Worm (Caenorhabditis elegans): Measurements from ENCODE around the gene T23B12.6.

T23B12.6 gene

DNA sequence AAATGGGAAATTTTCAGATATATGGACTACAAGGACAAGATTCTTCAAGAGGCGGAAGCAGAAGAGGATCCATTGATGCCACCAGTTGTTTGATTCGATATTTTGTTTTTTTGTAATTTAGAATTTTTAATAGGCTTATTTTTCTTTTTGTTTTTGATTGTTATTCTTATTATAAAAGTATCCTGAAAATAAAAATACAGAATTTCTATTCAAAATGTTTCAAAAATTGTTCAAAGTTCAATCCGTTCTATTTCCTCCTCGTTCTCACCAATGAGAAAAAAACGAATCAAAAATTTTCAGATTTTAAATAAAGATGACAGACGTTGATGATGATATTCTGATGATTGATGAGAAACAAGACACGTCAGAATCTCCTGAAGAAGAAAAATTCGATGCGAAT, 8.5 kb upstream of the T23B12.6 start, which contains the start of gene phf-30:
Gene phf-30, plus strand, starts transcription at position 301 of the 400 bp plus-strand sequence.
- no peak for TF ChIP-seq Y105C5A.15 (GFP tag; IDR thresholded peaks at IDR 0.05)
- no peak for TF ChIP-seq nhr-28 (tag; optimal IDR thresholded peaks at IDR 0.05)

DNA sequence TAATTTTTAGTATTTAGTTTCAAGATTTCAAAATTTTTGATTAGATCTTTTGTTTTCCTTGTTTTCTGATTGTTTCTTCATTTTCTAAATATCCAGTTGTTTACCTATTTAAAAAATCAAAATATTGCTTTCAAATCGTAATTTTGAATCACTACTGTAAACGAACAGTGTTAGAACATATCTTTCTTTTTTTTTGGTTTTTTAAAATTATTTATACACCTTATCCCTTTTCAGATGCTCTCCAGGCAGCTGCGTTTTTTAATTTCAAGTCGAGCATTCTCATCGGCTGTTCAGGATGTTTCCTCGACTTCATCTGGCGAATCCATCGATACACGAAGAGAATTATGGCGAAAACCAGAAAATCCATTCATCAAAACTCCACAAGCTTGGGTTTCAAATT, 6.8 kb upstream of the T23B12.6 start, which contains the start of gene mrpl-4:
Gene mrpl-4, plus strand, starts transcription at position 235 of the 400 bp plus-strand sequence.
- TF ChIP-seq mep-1 (tag; optimal IDR thresholded peaks at IDR 0.05) (no peak), unc-62 (GFP tag; optimal IDR thresholded peaks at IDR 0.05 in 1 of 2) (peak in 1 of 2 experiments; percentile 91), unc-62 (tag; optimal IDR thresholded peaks at IDR 0.05) (no peak), nhr-42 (GFP tag; IDR thresholded peaks at IDR 0.05) (no peak), lin-38 (GFP tag; IDR thresholded peaks at IDR 0.05) (0 out of 2 replicates have a peak, but pooled peaks have one; percentile 22), tag-97 (GFP tag; IDR thresholded peaks at IDR 0.05) (no peak), nhr-77 (tag; optimal IDR thresholded peaks at IDR 0.05) (no peak), nhr-11 (tag; optimal IDR thresholded peaks at IDR 0.05) (no peak)

DNA sequence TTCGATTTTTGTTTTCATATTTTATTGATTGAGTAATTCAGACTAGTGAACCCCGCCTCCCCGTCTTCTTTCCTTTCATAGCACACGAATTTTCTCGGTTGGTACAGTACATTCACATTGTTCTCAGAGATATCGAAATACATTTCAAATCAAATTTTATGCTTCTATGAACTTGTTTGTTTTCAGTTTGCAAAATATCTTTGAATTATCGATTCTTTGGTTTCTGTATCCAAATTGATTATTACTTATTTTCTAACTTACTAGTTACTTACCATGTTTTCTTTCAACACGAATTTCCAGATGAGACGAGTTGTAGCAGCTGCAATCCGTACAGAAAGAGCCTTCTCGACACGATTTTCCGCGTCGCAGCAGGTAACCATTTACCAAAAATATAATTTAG, 5.2 kb upstream of the T23B12.6 start, which contains the start of gene mrps-2:
Gene mrps-2, plus strand, starts transcription at position 301 of the 400 bp plus-strand sequence.
- no peak for TF ChIP-seq gei-8 (GFP tag; optimal IDR thresholded peaks at IDR 0.05)
- TF ChIP-seq lin-13 (GFP tag; optimal IDR thresholded peaks at IDR 0.05) = no peak
- TF ChIP-seq php-3 (GFP tag; IDR thresholded peaks at IDR 0.05) = no peak
- no peak for TF ChIP-seq ceh-44 (GFP tag; IDR thresholded peaks at IDR 0.05)
- TF ChIP-seq arid-1 (GFP tag; conservative IDR thresholded peaks at IDR 0.05) = no peak
- peak; percentile 31 for TF ChIP-seq ama-1 (optimal IDR thresholded peaks at IDR 0.05)
- no peak for TF ChIP-seq zip-2 (tag; optimal IDR thresholded peaks at IDR 0.05)
- TF ChIP-seq ceh-82 (tag; optimal IDR thresholded peaks at IDR 0.05) = no peak
- TF ChIP-seq egl-43 (GFP tag; IDR thresholded peaks at IDR 0.05) = no peak
- peak; percentile 34; the same call in 1 of the 2 replicates for TF ChIP-seq lin-38 (GFP tag; IDR thresholded peaks at IDR 0.05)
- TF ChIP-seq ceh-32 (tag; optimal IDR thresholded peaks at IDR 0.05; ENCODE audit: poor library complexity) = no peak
- no peak for TF ChIP-seq Y105C5A.15 (GFP tag; IDR thresholded peaks at IDR 0.05)
- TF ChIP-seq hlh-11 (tag; optimal IDR thresholded peaks at IDR 0.05) = no peak
- TF ChIP-seq unc-130 (GFP tag; optimal IDR thresholded peaks at IDR 0.05) = no peak
- TF ChIP-seq F49E8.2 (tag; optimal IDR thresholded peaks at IDR 0.05; ENCODE audit: borderline replicate concordance) = no peak
- TF ChIP-seq nhr-48 (tag; optimal IDR thresholded peaks at IDR 0.05) = no peak
- TF ChIP-seq nhr-11 (tag; optimal IDR thresholded peaks at IDR 0.05) = no peak

DNA sequence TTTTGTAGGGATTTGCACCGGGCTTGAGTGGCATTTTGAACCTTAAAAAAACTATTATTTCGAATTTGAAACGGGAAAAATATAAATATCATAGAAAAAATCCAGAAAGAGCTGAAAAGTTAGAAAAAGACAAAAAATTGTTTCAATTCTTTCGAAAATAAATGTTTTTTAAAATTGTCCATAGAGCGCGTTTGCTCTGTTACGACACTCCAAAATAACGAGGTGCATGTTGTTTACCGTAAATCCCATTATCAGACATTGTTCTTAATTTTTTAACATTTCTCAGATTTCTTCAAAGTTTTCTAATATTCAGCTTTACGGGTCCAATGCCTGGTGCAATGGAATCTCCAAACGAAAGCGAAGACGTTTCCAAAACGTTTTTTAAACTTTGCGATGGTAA, 1.9 kb upstream of the T23B12.6 start, which contains the start of the genes dnj-22 and natc-1:
Gene dnj-22, minus strand, starts transcription at position 47 of the 400 bp plus-strand sequence.
Gene natc-1, plus strand, starts transcription at position 286 of the 400 bp plus-strand sequence.
- TF ChIP-seq D1046.2 (GFP tag; IDR thresholded peaks at IDR 0.05) (no peak), unc-130 (GFP tag; optimal IDR thresholded peaks at IDR 0.05) (peak; percentile 4), daf-8 (GFP tag; IDR thresholded peaks at IDR 0.05) (no peak), nhr-10 (tag; optimal IDR thresholded peaks at IDR 0.05) (no peak), egl-43 (GFP tag; IDR thresholded peaks at IDR 0.05) (no peak), zfp-3 (GFP tag; conservative IDR thresholded peaks at IDR 0.05) (no peak), mes-2 (tag; optimal IDR thresholded peaks at IDR 0.05; ENCODE audit: poor library complexity, severe bottlenecking) (peak; percentile 90), madf-5 (GFP tag; IDR thresholded peaks at IDR 0.05) (no peak), pha-4 (GFP tag; IDR thresholded peaks at IDR 0.05) (no peak), pha-4 (tag; optimal IDR thresholded peaks at IDR 0.05) (peak; percentile 24), set-16 (GFP tag; IDR thresholded peaks at IDR 0.05) (no peak), cey-2 (tag; optimal IDR thresholded peaks at IDR 0.05; ENCODE audit: borderline replicate concordance, insufficient read depth) (no peak), attf-4 (tag; optimal IDR thresholded peaks at IDR 0.05) (no peak), dve-1 (tag; optimal IDR thresholded peaks at IDR 0.05; ENCODE audit: insufficient read depth) (peak; percentile 87), mep-1 (tag; optimal IDR thresholded peaks at IDR 0.05) (peak; percentile 77), tra-1 (GFP tag; IDR thresholded peaks at IDR 0.05) (no peak), F44E2.7 (GFP tag; IDR thresholded peaks at IDR 0.05) (no peak), tag-97 (GFP tag; IDR thresholded peaks at IDR 0.05) (no peak), daf-12 (tag; optimal IDR thresholded peaks at IDR 0.05) (no peak), lin-39 (tag; optimal IDR thresholded peaks at IDR 0.05) (no peak), mdt-29 (GFP tag; IDR thresholded peaks at IDR 0.05) (no peak), lim-7 (GFP tag; IDR thresholded peaks at IDR 0.05) (no peak), daf-16 (GFP tag; optimal IDR thresholded peaks at IDR 0.05) (no peak), daf-16 (tag; optimal IDR thresholded peaks at IDR 0.05) (peak; percentile 80), Y75B8A.6 (GFP tag; IDR thresholded peaks at IDR 0.05) (no peak), fos-1 (tag; optimal IDR thresholded peaks at IDR 0.05) (no peak), dmd-9 (GFP tag; IDR thresholded peaks at IDR 0.05) (no peak)
